Worm (Caenorhabditis elegans): Measurements from ENCODE around the gene fbxa-209.

The fbxa-209 gene

ce11 chrV:15412625-15413024 lies 14.2 kb downstream of the fbxa-209 start, which contains the start of gene srbc-63:
Gene srbc-63 (minus strand): TSS chrV:15412725.
- TF ChIP-seq nfya-2 (GFP tag; IDR thresholded peaks at IDR 0.05) = no peak
- TF ChIP-seq let-607 (tag; optimal IDR thresholded peaks at IDR 0.05) = no peak
- TF ChIP-seq hsf-1 (GFP tag; IDR thresholded peaks at IDR 0.05) = no peak
- TF ChIP-seq ceh-58 (GFP tag; IDR thresholded peaks at IDR 0.05) = no peak
- TF ChIP-seq F52B5.7 (tag; optimal IDR thresholded peaks at IDR 0.05) = no peak
- no peak for TF ChIP-seq sdz-38 (tag; optimal IDR thresholded peaks at IDR 0.05)
- TF ChIP-seq hlh-26 (GFP tag; conservative IDR thresholded peaks at IDR 0.05) = no peak
- TF ChIP-seq hmg-20 (GFP tag; IDR thresholded peaks at IDR 0.05) = no peak
- TF ChIP-seq ekl-4 (GFP tag; IDR thresholded peaks at IDR 0.05) = no peak
- no peak for TF ChIP-seq lin-40 (tag; optimal IDR thresholded peaks at IDR 0.05)
- TF ChIP-seq F57A8.1 (GFP tag; optimal IDR thresholded peaks at IDR 0.05) = no peak
- no peak for TF ChIP-seq B0019.2 (GFP tag; conservative IDR thresholded peaks at IDR 0.05)
- no peak for TF ChIP-seq F37B4.10 (GFP tag; IDR thresholded peaks at IDR 0.05)

- no peak for TF ChIP-seq die-1 (tag; optimal IDR thresholded peaks at IDR 0.05)
- TF ChIP-seq egrh-3 (GFP tag; IDR thresholded peaks at IDR 0.05) = no peak
- TF ChIP-seq snpc-1.1 (tag; optimal IDR thresholded peaks at IDR 0.05; ENCODE audit: insufficient read depth) = no peak
- TF ChIP-seq ekl-4 (GFP tag; IDR thresholded peaks at IDR 0.05) = no peak
- TF ChIP-seq ceh-27 (GFP tag; optimal IDR thresholded peaks at IDR 0.05) = no peak
- no peak for TF ChIP-seq nfyb-1 (GFP tag; IDR thresholded peaks at IDR 0.05)
- no peak for TF ChIP-seq ztf-6 (GFP tag; IDR thresholded peaks at IDR 0.05)
- TF ChIP-seq hmg-1.2 (GFP tag; IDR thresholded peaks at IDR 0.05) = no peak
- no peak for TF ChIP-seq xnd-1 (tag; optimal IDR thresholded peaks at IDR 0.05)
- TF ChIP-seq athp-1 (tag; optimal IDR thresholded peaks at IDR 0.05) = no peak
- TF ChIP-seq cebp-2 (GFP tag; IDR thresholded peaks at IDR 0.05) = no peak
- TF ChIP-seq ztf-18 (tag; optimal IDR thresholded peaks at IDR 0.05) = no peak
- no peak for TF ChIP-seq him-1 (tag; optimal IDR thresholded peaks at IDR 0.05)
- no peak for TF ChIP-seq attf-3 (GFP tag; conservative IDR thresholded peaks at IDR 0.05)
Measured at ce11 chrV:15406928-15407327, 19.9 kb downstream of the fbxa-209 start, which contains the start of gene srh-257. Gene srh-257 (plus strand): TSS chrV:15407228.

ce11 chrV:15404859-15405258 lies 22.0 kb downstream of the fbxa-209 start, which contains the start of gene srh-258:
Gene srh-258 (plus strand): TSS chrV:15405159.
- TF ChIP-seq unc-62 (GFP tag; optimal IDR thresholded peaks at IDR 0.05) = no peak
- no peak for TF ChIP-seq ceh-100 (GFP tag; IDR thresholded peaks at IDR 0.05)
- TF ChIP-seq attf-6 (GFP tag; IDR thresholded peaks at IDR 0.05) = no peak
- TF ChIP-seq snpc-3.4 (tag; optimal IDR thresholded peaks at IDR 0.05) = no peak
- no peak for TF ChIP-seq ceh-27 (GFP tag; optimal IDR thresholded peaks at IDR 0.05)
- TF ChIP-seq mel-28 (tag; optimal IDR thresholded peaks at IDR 0.05; ENCODE audit: borderline replicate concordance) = no peak
- TF ChIP-seq ceh-58 (GFP tag; IDR thresholded peaks at IDR 0.05) = no peak

ce11 chrV:15401856-15402314 lies 25.0 kb downstream of the fbxa-209 start, which contains the start of gene fbxa-135:
Gene fbxa-135 (plus strand): TSS chrV:15402264.
- TF ChIP-seq nhr-27 (tag; optimal IDR thresholded peaks at IDR 0.05) = no peak
